Worm (Caenorhabditis elegans): ENCODE results near the gene sgca-1.

Gene sgca-1

DNA sequence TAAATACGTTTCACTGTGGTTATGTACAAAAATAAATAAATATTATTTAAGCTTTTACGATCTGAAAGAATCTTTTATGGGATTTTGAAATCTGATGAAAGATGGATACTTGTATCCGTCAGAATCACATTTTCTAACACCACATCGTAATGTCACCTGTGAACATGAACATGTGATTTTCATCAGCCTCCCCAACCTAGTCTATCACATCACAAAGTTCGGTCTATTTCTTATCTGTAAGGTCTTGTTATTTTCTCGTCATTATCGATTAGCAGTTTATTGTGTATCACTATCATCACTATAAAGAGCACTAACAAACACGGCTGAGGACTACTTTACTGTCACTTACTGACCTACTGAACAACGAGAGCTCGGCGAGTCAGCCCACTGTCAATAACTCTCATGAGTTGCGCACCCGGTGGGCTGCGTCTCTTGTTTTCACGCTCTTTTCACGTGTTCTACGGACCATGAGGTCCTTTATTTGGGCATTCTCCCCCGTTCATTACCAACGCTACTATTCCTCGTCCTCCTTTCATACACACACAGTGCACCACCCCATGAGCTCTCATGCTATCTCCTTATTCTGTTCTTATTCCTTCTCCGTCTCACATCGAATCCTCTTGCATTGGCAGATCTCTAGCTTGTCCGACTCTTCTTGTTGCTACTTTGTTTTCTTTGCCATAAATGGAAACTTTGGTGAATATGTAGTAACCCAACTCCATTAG, 18.0 kb upstream of the sgca-1 start:
- TF ChIP-seq drap-1 (GFP tag; optimal IDR thresholded peaks at IDR 0.05) (peak; percentile 22), ceh-39 (tag; optimal IDR thresholded peaks at IDR 0.05) (no peak), pha-4 (tag; optimal IDR thresholded peaks at IDR 0.05) (no peak), cnd-1 (tag; optimal IDR thresholded peaks at IDR 0.05) (peak; percentile 58), mls-2 (tag; optimal IDR thresholded peaks at IDR 0.05) (peak; percentile 61), nhr-2 (tag; optimal IDR thresholded peaks at IDR 0.05) (peak; percentile 19), ham-2 (GFP tag; optimal IDR thresholded peaks at IDR 0.05) (no peak), mab-5 (tag; optimal IDR thresholded peaks at IDR 0.05) (no peak)

DNA sequence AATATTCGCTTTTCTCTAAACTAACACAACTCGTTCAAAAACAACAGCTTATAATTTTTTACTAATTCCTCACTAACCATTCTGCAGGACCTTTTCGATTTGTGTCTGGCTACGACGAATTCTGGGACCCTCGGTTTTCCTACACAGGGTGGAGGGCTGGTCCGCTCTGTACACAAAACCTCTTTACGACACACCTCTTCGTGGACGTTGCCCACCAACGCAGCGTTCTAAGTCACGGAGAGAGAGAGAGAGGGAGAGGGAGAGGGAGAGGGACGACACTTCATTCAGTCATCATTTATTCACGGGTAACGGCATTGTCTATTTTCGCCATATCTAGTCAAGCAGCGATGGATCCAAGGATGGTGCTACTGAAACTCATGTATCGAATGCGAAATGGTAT, 17.1 kb upstream of the sgca-1 start, which contains the start of gene atg-2:
TSS of gene atg-2 (plus strand) at position 301 of the 400 bp plus-strand sequence.
- no peak for TF ChIP-seq lsy-2 (tag; optimal IDR thresholded peaks at IDR 0.05)
- no peak for TF ChIP-seq nhr-76 (tag; optimal IDR thresholded peaks at IDR 0.05)
- TF ChIP-seq flh-1 (GFP tag; optimal IDR thresholded peaks at IDR 0.05), result no peak
- TF ChIP-seq ceh-43 (GFP tag; optimal IDR thresholded peaks at IDR 0.05), result no peak
- no peak for TF ChIP-seq snpc-4 (tag; optimal IDR thresholded peaks at IDR 0.05)
- TF ChIP-seq hlh-1 (tag; optimal IDR thresholded peaks at IDR 0.05), result peak; percentile 10
- no peak for TF ChIP-seq unc-62 (GFP tag; optimal IDR thresholded peaks at IDR 0.05)
- no peak for TF ChIP-seq nhr-2 (tag; optimal IDR thresholded peaks at IDR 0.05)
- TF ChIP-seq cnd-1 (tag; optimal IDR thresholded peaks at IDR 0.05), result no peak
- TF ChIP-seq unc-120 (tag; optimal IDR thresholded peaks at IDR 0.05; ENCODE audit: poor library complexity, severe bottlenecking), result peak; percentile 8
- no peak for TF ChIP-seq mls-2 (tag; optimal IDR thresholded peaks at IDR 0.05)
- no peak for TF ChIP-seq unc-39 (tag; optimal IDR thresholded peaks at IDR 0.05)
- TF ChIP-seq drap-1 (GFP tag; optimal IDR thresholded peaks at IDR 0.05), result peak; percentile 25
- TF ChIP-seq mep-1 (tag; optimal IDR thresholded peaks at IDR 0.05), result no peak
- no peak for TF ChIP-seq nhr-28 (tag; optimal IDR thresholded peaks at IDR 0.05)
- no peak for TF ChIP-seq M03D4.4 (tag; optimal IDR thresholded peaks at IDR 0.05)
- TF ChIP-seq mab-5 (tag; optimal IDR thresholded peaks at IDR 0.05), result no peak
- no peak for TF ChIP-seq bed-3 (GFP tag; optimal IDR thresholded peaks at IDR 0.05)
- no peak for TF ChIP-seq sem-2 (GFP tag; optimal IDR thresholded peaks at IDR 0.05)
- no peak for TF ChIP-seq zip-8 (tag; optimal IDR thresholded peaks at IDR 0.05)
- TF ChIP-seq tbx-8 (GFP tag; optimal IDR thresholded peaks at IDR 0.05), result no peak

DNA sequence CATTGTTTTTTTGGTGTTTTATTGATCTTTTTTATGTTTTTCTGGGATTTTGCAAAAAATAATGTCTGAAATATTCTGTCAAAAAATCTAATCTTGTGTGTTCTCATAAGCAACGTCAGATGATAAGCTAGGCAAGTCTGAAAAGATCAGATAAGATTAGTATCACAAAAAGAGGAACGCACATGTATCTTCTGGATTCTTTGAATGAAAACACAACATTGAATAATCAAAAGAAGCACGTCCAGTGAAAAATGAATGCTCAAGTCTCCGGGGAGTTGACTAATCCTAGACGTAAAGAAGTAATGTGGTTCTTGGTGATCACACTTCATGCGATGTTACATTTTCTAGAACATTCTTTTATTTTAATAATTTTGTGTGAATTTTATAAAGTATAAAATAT, 16.1 kb upstream of the sgca-1 start:
- TF ChIP-seq mls-2 (tag; optimal IDR thresholded peaks at IDR 0.05), result no peak
- TF ChIP-seq unc-62 (GFP tag; optimal IDR thresholded peaks at IDR 0.05), result no peak
- TF ChIP-seq ham-2 (GFP tag; optimal IDR thresholded peaks at IDR 0.05), result no peak
- TF ChIP-seq cnd-1 (tag; optimal IDR thresholded peaks at IDR 0.05), result no peak
- TF ChIP-seq nhr-76 (tag; optimal IDR thresholded peaks at IDR 0.05), result no peak
- TF ChIP-seq bed-3 (GFP tag; optimal IDR thresholded peaks at IDR 0.05), result no peak
- TF ChIP-seq blmp-1 (tag; optimal IDR thresholded peaks at IDR 0.05), result no peak
- TF ChIP-seq nhr-237 (tag; optimal IDR thresholded peaks at IDR 0.05), result no peak
- TF ChIP-seq ces-1 (GFP tag; optimal IDR thresholded peaks at IDR 0.05), result no peak
- no peak for TF ChIP-seq sem-2 (GFP tag; optimal IDR thresholded peaks at IDR 0.05)
- no peak for TF ChIP-seq pha-4 (tag; optimal IDR thresholded peaks at IDR 0.05)
- TF ChIP-seq ceh-39 (tag; optimal IDR thresholded peaks at IDR 0.05), result no peak
- TF ChIP-seq nhr-2 (tag; optimal IDR thresholded peaks at IDR 0.05), result no peak
- TF ChIP-seq ceh-43 (GFP tag; optimal IDR thresholded peaks at IDR 0.05), result no peak
- TF ChIP-seq mab-5 (tag; optimal IDR thresholded peaks at IDR 0.05), result no peak
- no peak for TF ChIP-seq lsy-2 (tag; optimal IDR thresholded peaks at IDR 0.05)
- TF ChIP-seq snpc-4 (tag; optimal IDR thresholded peaks at IDR 0.05), result no peak
- TF ChIP-seq drap-1 (GFP tag; optimal IDR thresholded peaks at IDR 0.05), result no peak
- no peak for TF ChIP-seq elt-1 (tag; optimal IDR thresholded peaks at IDR 0.05; ENCODE audit: borderline replicate concordance, insufficient read depth)
- TF ChIP-seq ceh-83 (GFP tag; optimal IDR thresholded peaks at IDR 0.05), result no peak

DNA sequence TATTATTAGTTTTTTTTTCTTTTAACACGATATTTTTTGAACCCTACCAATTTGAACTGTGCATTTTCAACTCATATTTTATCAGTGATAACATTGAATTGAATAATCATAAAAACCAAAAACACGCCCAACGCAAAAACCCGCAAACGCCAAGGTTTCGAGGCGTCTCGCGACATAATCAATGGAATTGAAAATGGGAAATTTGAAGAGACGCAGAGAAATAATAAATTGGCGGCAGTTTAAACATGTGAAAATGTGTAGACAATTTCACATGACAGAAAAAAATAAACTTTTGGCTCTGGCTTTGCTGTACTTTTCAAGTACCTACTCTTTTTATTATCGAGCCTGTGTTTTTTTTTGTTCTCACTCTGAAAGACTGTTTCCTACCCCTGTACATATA, 15.5 kb upstream of the sgca-1 start:
- no peak for TF ChIP-seq snpc-4 (tag; optimal IDR thresholded peaks at IDR 0.05)
- TF ChIP-seq elt-3 (tag; optimal IDR thresholded peaks at IDR 0.05), result no peak
- TF ChIP-seq ces-1 (GFP tag; optimal IDR thresholded peaks at IDR 0.05), result peak; percentile 86
- TF ChIP-seq lsy-2 (tag; optimal IDR thresholded peaks at IDR 0.05), result no peak
- peak; percentile 29 for TF ChIP-seq pha-4 (tag; optimal IDR thresholded peaks at IDR 0.05)
- peak; percentile 16 for TF ChIP-seq mep-1 (tag; optimal IDR thresholded peaks at IDR 0.05)
- no peak for TF ChIP-seq bed-3 (GFP tag; optimal IDR thresholded peaks at IDR 0.05)

DNA sequence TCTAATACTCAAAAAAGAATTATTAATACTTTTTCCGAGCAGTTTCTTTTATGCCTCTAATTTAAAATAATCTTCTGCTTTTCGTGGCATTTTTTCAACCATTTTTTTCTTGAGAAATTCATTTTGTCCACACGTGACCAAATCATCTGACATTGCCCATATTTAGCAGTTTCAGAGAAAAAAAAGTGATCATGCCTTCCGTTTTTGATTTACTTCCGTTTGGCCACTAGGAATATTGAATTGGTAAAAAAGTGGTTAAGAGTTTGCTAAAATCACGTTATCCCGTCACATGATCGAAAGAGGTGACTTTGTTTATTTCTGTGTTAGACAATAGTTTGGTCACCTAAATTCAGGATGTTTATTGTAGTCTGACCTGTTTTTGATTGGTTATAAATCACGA, 15.1 kb upstream of the sgca-1 start:
- TF ChIP-seq nhr-28 (tag; optimal IDR thresholded peaks at IDR 0.05) (no peak), ham-2 (GFP tag; optimal IDR thresholded peaks at IDR 0.05) (no peak), M03D4.4 (tag; optimal IDR thresholded peaks at IDR 0.05) (no peak), elt-3 (tag; optimal IDR thresholded peaks at IDR 0.05) (no peak), nhr-2 (tag; optimal IDR thresholded peaks at IDR 0.05) (no peak), pha-4 (tag; optimal IDR thresholded peaks at IDR 0.05) (no peak), cnd-1 (tag; optimal IDR thresholded peaks at IDR 0.05) (no peak), ceh-43 (GFP tag; optimal IDR thresholded peaks at IDR 0.05) (no peak), zip-8 (tag; optimal IDR thresholded peaks at IDR 0.05) (no peak), ceh-39 (tag; optimal IDR thresholded peaks at IDR 0.05) (no peak), hlh-1 (tag; optimal IDR thresholded peaks at IDR 0.05) (no peak), nhr-12 (tag; optimal IDR thresholded peaks at IDR 0.05) (no peak), snpc-4 (tag; optimal IDR thresholded peaks at IDR 0.05) (no peak), lin-13 (tag; optimal IDR thresholded peaks at IDR 0.05) (no peak), ztf-11 (tag; optimal IDR thresholded peaks at IDR 0.05) (no peak), flh-1 (GFP tag; optimal IDR thresholded peaks at IDR 0.05) (no peak), lin-32 (GFP tag; optimal IDR thresholded peaks at IDR 0.05) (no peak)

All from whole organism, mixed stage, embryonic.